Fruit fly (Drosophila melanogaster) S2 (cell line): ENCODE data around the gene Cpr67B.

Experiments used
- CG8478 ChIP-seq: fragments of >200 bp; optimal IDR thresholded peaks from 2 replicates; lab custom pipeline; 2018
- CTCF ChIP-seq, 2 experiments: fragments of >200 bp; optimal IDR thresholded peaks; 2 replicates each; lab custom pipeline; 2018

DNA sequence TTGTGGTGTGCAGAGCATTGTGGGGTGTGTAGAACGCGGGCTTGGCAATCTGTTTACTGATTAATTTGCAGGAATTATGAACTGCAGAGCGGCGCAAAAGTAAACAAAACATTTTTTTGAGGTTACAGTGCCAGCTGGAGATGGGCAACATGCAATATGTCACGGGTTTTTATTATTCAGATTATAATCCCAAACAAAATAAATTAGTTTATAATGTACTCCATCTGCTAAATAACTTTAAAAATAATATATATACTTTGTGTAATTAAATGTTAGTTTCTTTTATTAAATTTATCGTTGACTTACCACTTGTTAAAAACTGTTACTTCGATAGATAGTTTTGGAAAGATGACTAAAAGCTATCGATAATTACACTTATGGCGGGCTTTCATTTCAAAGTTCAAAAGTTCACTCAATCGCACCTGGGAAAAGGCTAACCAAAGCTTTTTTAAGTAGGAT lies 33.7 kb upstream of the Cpr67B start, which contains the start of gene Fdx1:
- TF ChIP-seq CTCF (optimal IDR thresholded peaks at IDR 0.05; lab: Kevin White, UChicago), result no peak
- TF ChIP-seq CG8478 (lab: Kevin White, UChicago), result no peak
